Fruit fly (Drosophila melanogaster): ENCODE measurements around the gene Nufip.

DNA sequence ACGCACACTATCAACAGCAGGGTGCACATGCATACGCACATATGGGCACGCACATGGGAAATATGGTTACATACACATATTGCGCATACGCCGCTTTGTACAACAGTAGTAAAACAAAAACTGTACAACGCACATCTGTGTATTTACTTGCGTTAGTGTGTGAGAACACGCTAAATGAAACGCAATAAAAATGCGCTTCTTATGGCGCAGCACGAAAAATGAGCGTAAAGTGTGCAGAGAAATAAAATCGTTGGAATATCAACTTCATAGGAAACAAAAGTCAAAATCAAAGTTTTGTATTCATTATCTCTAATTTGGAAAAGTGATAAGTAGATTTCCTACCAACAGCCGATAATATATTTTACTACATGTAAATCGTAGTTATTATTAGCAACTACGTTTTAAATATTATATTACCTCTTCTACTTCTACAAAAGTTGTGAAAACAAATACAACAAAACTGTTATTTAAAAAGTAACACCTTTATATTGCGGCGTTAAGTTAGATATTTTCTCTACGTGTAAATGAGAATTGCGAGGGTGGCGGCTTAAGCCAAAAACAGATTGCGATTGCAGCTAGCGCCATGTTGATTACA, 8.2 kb upstream of the Nufip start:
- TF ChIP-seq CG7045 (GFP tag; optimal IDR thresholded peaks at IDR 0.05) (peak; percentile 95), toe (GFP tag; optimal IDR thresholded peaks at IDR 0.05) (peak; percentile 85), kay (GFP tag; ENCODE audit: borderline replicate concordance) (peak; percentile 84), Crg-1 (GFP tag; optimal IDR thresholded peaks at IDR 0.05) (peak; percentile 19), tj (GFP tag; optimal IDR thresholded peaks at IDR 0.05) (peak; percentile 58)

Data from whole organism, adult.